Worm (Caenorhabditis elegans) whole organism, L2 larva: ENCODE results near the gene pes-4.

Source experiments
- Y55F3AM.14 ChIP-seq: fragments of 200-800 bp; sonication (Bioruptor generic); optimal IDR thresholded peaks from 2 replicates; lab custom pipeline; 2018; ENCODE audit warnings: mild to moderate bottlenecking, missing genetic modification characterization, missing compliant biosample characterization
- aly-2 ChIP-seq: fragments of 150-350 bp; optimal IDR thresholded peaks from 2 replicates; lab custom pipeline; 2014; ENCODE audit warnings: missing biosample characterization, missing genetic modification characterization
- ceh-16 ChIP-seq: fragments of 150-350 bp; optimal IDR thresholded peaks from 2 replicates; lab custom pipeline; 2014; ENCODE audit warnings: missing biosample characterization, missing genetic modification characterization
- egl-27 ChIP-seq: sonication (generic microtip); optimal IDR thresholded peaks from 3 replicates; lab custom pipeline; 2017; ENCODE audit warnings: missing biosample characterization, missing genetic modification reagents, missing genetic modification characterization
- elt-1 ChIP-seq: fragments of 150-350 bp; optimal IDR thresholded peaks from 2 replicates; lab custom pipeline; 2014; ENCODE audit warnings: missing biosample characterization, missing genetic modification characterization
- fos-1 ChIP-seq: fragments of 150-350 bp; optimal IDR thresholded peaks from 2 replicates; lab custom pipeline; 2014; ENCODE audit warnings: missing biosample characterization, missing genetic modification characterization
- lin-13 ChIP-seq: fragments of 150-350 bp; optimal IDR thresholded peaks from 2 replicates; lab custom pipeline; 2014; ENCODE audit warnings: missing biosample characterization, missing genetic modification reagents, missing genetic modification characterization
- nhr-11 ChIP-seq: fragments of 150-350 bp; optimal IDR thresholded peaks from 2 replicates; lab custom pipeline; 2014; ENCODE audit warnings: missing biosample characterization, missing genetic modification characterization
- nhr-237 ChIP-seq: fragments of 150-350 bp; optimal IDR thresholded peaks from 2 replicates; lab custom pipeline; 2014; ENCODE audit warnings: missing biosample characterization, missing genetic modification characterization
- nhr-77 ChIP-seq: fragments of 150-350 bp; optimal IDR thresholded peaks from 2 replicates; lab custom pipeline; 2014; ENCODE audit warnings: missing biosample characterization, missing genetic modification characterization
- snpc-4 ChIP-seq: fragments of 150-350 bp; optimal IDR thresholded peaks from 2 replicates; lab custom pipeline; 2014; ENCODE audit warnings: missing biosample characterization, missing genetic modification characterization
- unc-39 ChIP-seq: fragments of 150-350 bp; optimal IDR thresholded peaks from 2 replicates; lab custom pipeline; 2014; ENCODE audit warnings: missing biosample characterization, missing genetic modification characterization
- unc-55 ChIP-seq: fragments of 150-350 bp; sonication (generic microtip); optimal IDR thresholded peaks from 3 replicates; lab custom pipeline; 2014; ENCODE audit warnings: missing biosample characterization, missing genetic modification reagents, missing genetic modification characterization

DNA sequence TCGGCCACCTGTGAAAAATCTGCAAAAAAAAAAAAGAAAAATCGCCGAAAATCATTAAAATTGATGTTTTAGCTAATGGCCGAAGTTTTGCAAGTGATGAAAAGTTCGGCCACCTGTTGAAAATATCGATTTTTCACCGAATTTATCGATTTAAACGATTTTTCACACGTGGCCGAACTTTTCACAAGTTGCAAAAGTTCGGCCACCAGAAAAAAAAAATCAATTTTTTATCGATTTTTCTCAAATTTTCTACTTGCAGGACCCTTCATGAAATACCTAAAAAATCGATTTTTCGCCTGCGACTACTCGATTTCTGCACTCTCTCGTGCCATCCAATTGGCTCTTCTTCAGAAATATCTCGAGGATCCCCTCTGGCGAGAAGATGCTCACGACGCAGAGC is 19.4 kb downstream of the pes-4 start:
- no peak for TF ChIP-seq nhr-237
- no peak for TF ChIP-seq fos-1 (tag; lab: Kevin White, UChicago)
- TF ChIP-seq aly-2, result no peak
- TF ChIP-seq snpc-4, result no peak
- TF ChIP-seq unc-55 (GFP tag; lab: Kevin White, UChicago), result no peak
- no peak for TF ChIP-seq nhr-77
- no peak for TF ChIP-seq elt-1 (tag; lab: Kevin White, UChicago)
- no peak for TF ChIP-seq Y55F3AM.14 (GFP tag; lab: Kevin White, UChicago)
- no peak for TF ChIP-seq nhr-11 (tag; lab: Kevin White, UChicago)
- TF ChIP-seq unc-39, result no peak
- no peak for TF ChIP-seq ceh-16 (tag; lab: Kevin White, UChicago)
- no peak for TF ChIP-seq lin-13 (GFP tag; lab: Kevin White, UChicago)
- TF ChIP-seq egl-27 (tag; lab: Kevin White, UChicago), result no peak
